Worm (Caenorhabditis elegans) whole organism, early embryonic: ENCODE data around the gene K02E10.4.

Experiments used
- B0310.2 ChIP-seq: sonication (generic microtip); optimal IDR thresholded peaks from 2 replicates; lab custom pipeline; 2016; ENCODE audit warnings: mild to moderate bottlenecking, missing genetic modification characterization, missing compliant biosample characterization
- F13C5.2 ChIP-seq: sonication (generic microtip); optimal IDR thresholded peaks from 2 replicates; lab custom pipeline; 2017; ENCODE audit warnings: mild to moderate bottlenecking, missing genetic modification characterization, inconsistent platforms, missing compliant biosample characterization
- ama-1 ChIP-seq: fragments of 150-350 bp; optimal IDR thresholded peaks from 2 replicates; lab custom pipeline; 2014
- flt-1 ChIP-seq: fragments of 200-800 bp; sonication (Bioruptor generic); IDR thresholded peaks from 2 replicates; pipeline ENCODE4 v1.3.6; 2022; ENCODE audit warnings: missing genetic modification characterization, missing compliant biosample characterization

ce11 chrX:2495865-2496314 is 12.8 kb downstream of the K02E10.4 start, which contains the start of gene rabr-1:
- no peak for TF ChIP-seq ama-1 (lab: Kevin White, UChicago)
- peak; percentile 15 for TF ChIP-seq F13C5.2 (tag; lab: Kevin White, UChicago)
- TF ChIP-seq B0310.2 (tag; lab: Kevin White, UChicago) = no peak
- no peak for TF ChIP-seq flt-1 (GFP tag; lab: Robert Waterston, UW)
